Worm (Caenorhabditis elegans) whole organism, early embryonic: ENCODE results near the gene R12C12.9.

Source experiments
- B0310.2 ChIP-seq: sonication (generic microtip); optimal IDR thresholded peaks from 2 replicates; lab custom pipeline; 2016; ENCODE audit warnings: mild to moderate bottlenecking, missing genetic modification characterization, missing compliant biosample characterization
- F13C5.2 ChIP-seq: sonication (generic microtip); optimal IDR thresholded peaks from 2 replicates; lab custom pipeline; 2017; ENCODE audit warnings: mild to moderate bottlenecking, missing genetic modification characterization, inconsistent platforms, missing compliant biosample characterization
- ama-1 ChIP-seq: fragments of 150-350 bp; optimal IDR thresholded peaks from 2 replicates; lab custom pipeline; 2014
- ets-7 ChIP-seq: sonication (generic microtip); optimal IDR thresholded peaks from 2 replicates; lab custom pipeline; 2016; ENCODE audit warnings: missing genotype, missing genetic modification characterization, missing compliant biosample characterization
- flt-1 ChIP-seq: fragments of 200-800 bp; sonication (Bioruptor generic); IDR thresholded peaks from 2 replicates; pipeline ENCODE4 v1.3.6; 2022; ENCODE audit warnings: missing genetic modification characterization, missing compliant biosample characterization
- hmg-4 ChIP-seq: fragments of 200-800 bp; sonication (Bioruptor generic); optimal IDR thresholded peaks from 2 replicates; lab custom pipeline; 2018; ENCODE audit warnings: mild to moderate bottlenecking, missing genetic modification characterization, missing compliant biosample characterization
- hnd-1 ChIP-seq: sonication (generic microtip); optimal IDR thresholded peaks from 2 replicates; lab custom pipeline; 2016; ENCODE audit warnings: missing genetic modification characterization, missing compliant biosample characterization
- pes-1 ChIP-seq: fragments of 200-800 bp; sonication (Bioruptor generic); IDR thresholded peaks from 2 replicates; pipeline ENCODE4 v1.3.6; 2022; ENCODE audit warnings: missing genetic modification reagents, missing genetic modification characterization, missing compliant biosample characterization
- tbx-37 ChIP-seq: fragments of 200-800 bp; sonication (Bioruptor generic); conservative IDR thresholded peaks from 2 replicates; pipeline ENCODE4 v1.3.6; 2022; ENCODE audit warnings: missing genetic modification reagents, missing genetic modification characterization, missing compliant biosample characterization
- tra-4 ChIP-seq: sonication (generic microtip); optimal IDR thresholded peaks from 2 replicates; lab custom pipeline; 2017; ENCODE audit warnings: missing genetic modification characterization, missing compliant biosample characterization

ce11 chrII:6028594-6029141 is 3.9 kb upstream of the R12C12.9 start:
- TF ChIP-seq B0310.2 (no peak), F13C5.2 (tag; lab: Kevin White, UChicago) (no peak), ets-7 (no peak), tra-4 (tag; lab: Kevin White, UChicago) (no peak), tbx-37 (GFP tag; lab: Robert Waterston, UW) (no peak), hmg-4 (no peak), flt-1 (GFP tag; lab: Robert Waterston, UW) (no peak), hnd-1 (no peak), pes-1 (GFP tag; lab: Robert Waterston, UW) (no peak), ama-1 (lab: Kevin White, UChicago) (no peak)
